Fruit fly (Drosophila melanogaster) whole organism: ENCODE data around the gene Top2.
A peak's percentile ranks its signal among the peaks of the same experiment; 100 is the strongest.

Experiments
- CG8478 ChIP-seq: fragments of >200 bp; optimal IDR thresholded peaks from 2 replicates; lab custom pipeline; 2018; ENCODE audit warnings: inconsistent platforms
- Dll ChIP-seq: fragments of >200 bp; optimal IDR thresholded peaks from 2 replicates; lab custom pipeline; 2017
- EcR ChIP-seq, 2 experiments: fragments of >200 bp; optimal IDR thresholded peaks; 2 replicates each; lab custom pipeline; 2017; ENCODE audit warnings: missing biosample characterization in 2 of 2, missing genetic modification characterization in 2 of 2, missing genetic modification reagents in 2 of 2
- pan ChIP-seq: fragments of >200 bp; optimal IDR thresholded peaks from 2 replicates; lab custom pipeline; 2017
- psq ChIP-seq: fragments of >200 bp; optimal IDR thresholded peaks from 2 replicates; lab custom pipeline; 2017
- usp ChIP-seq: fragments of >200 bp; optimal IDR thresholded peaks from 2 replicates; lab custom pipeline; 2017; ENCODE audit warnings: missing biosample characterization, missing genetic modification characterization, mixed read lengths

Gene Top2

DNA sequence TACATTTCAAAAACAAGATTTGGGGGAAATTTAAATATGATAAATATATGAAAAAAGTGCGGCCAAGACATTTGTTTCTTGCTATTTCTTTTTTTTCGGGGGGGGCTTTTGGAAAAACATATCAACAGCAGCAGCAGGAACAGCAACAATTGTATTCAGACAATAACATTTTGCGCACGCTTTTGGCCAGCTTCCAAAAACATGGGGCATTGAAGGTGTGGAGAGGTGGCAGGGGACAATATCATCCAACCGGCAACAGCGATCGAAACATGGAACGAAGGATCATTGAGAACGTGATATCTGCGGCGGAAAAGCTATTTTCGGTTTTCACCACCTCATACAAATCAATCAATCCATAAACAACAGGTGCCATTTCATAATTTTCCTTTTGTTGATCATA lies 51.4 kb downstream of the Top2 start:
- no peak for TF ChIP-seq psq (lab: Kevin White, UChicago)
- TF ChIP-seq usp (GFP tag; lab: Kevin White, UChicago), result no peak

DNA sequence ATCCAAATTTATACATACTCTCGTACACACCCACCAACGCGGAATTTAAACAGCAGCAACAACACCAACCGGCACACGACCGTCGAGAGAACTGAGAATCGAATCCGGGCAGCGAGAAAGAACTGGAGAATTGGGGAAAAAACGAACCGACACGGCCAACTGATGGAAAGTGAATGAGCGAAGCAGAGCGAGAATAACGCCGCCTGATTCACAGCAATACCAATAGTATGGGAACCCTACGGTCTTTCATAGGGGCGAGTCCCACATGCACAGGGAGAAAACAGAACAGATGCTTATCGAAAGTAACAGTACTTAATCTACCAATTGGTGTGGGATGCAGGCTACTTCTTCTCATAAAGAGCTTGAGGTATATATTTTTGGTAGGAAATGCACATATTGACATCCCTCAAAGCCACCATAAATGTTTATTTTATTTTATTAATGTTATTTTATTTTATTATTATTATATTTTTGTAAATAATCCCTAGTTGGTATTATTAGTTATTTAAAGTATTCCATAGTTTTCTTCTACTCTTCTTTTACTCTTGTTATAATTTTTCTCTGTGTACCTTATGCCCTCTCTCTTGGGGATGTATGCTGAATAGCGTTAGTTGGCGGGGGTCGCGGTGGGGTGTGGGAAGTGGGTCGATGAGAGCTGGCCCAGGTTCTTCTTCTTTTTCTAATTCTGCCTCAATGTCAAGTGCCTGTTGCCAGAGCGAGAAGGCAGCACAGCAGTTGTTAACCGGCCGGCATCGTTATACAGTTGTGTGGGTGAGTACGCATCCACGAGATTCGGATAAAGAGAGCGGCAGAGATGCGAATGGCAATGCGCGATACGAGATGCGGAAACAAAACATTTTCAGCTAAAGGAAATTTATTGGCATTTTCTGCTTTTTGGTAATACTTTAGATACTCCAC lies 54.7 kb downstream of the Top2 start, which contains the start of gene CG17544:
TSS of gene CG17544 (minus strand) at position 177 of the 918 bp plus-strand sequence.
- TF ChIP-seq CG8478 (lab: Kevin White, UChicago) (no peak), EcR (GFP tag; optimal IDR thresholded peaks at IDR 0.05; lab: Kevin White, UChicago) (no peak), usp (GFP tag; lab: Kevin White, UChicago) (no peak), Dll (lab: Kevin White, UChicago) (no peak), pan (lab: Kevin White, UChicago) (no peak), psq (lab: Kevin White, UChicago) (no peak)

DNA sequence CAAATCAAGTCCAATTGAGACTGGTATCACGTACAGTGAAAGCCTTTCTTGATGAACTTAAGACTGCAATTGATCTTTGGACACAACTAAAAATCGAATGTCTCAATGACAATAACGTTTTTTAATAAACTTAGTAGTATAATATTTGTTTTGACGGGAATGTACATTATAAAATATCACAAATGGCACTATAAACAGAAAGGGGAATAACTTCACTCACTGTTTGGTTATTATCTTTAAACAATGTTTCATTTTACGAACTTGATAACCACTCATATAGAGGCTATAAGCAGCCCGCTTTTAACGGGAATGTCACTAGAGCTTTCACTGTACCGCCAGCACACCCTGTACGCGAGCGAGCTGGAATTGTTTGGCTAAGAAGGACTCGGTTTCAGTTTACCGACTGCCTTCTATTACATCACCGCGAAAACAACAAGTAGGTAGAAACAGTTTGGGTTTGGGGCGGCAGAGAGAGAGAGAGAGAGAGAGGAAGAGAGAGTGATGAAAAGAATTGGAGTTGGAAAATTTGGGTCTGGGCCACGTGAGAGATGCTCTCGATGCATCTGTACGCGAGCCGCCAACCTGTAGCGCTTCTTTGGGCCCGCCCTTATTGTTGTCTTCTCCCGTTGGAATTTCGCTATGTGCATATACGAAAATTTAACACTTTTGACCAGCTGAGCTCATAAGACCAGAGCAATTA lies 55.5 kb downstream of the Top2 start:
- no peak for TF ChIP-seq usp (GFP tag; lab: Kevin White, UChicago)
- TF ChIP-seq EcR (GFP tag; optimal IDR thresholded peaks at IDR 0.05; lab: Kevin White, UChicago), result no peak
- TF ChIP-seq Dll (lab: Kevin White, UChicago), result peak; percentile 54
- no peak for TF ChIP-seq CG8478 (lab: Kevin White, UChicago)
- no peak for TF ChIP-seq pan (lab: Kevin White, UChicago)
- no peak for TF ChIP-seq psq (lab: Kevin White, UChicago)
